Worm (Caenorhabditis elegans) whole organism, L1 larva: Measurements from ENCODE around the gene F49F1.12.
"Not testable (repeated sequence)": the region's sequence is repeated elsewhere in the genome, so short reads cannot be mapped to it uniquely, and the experiment has no call there.

ENCODE experiments used
- C16A3.4 ChIP-seq: fragments of 150-350 bp; optimal IDR thresholded peaks from 2 replicates; lab custom pipeline; 2014; ENCODE audit warnings: missing biosample characterization, missing genetic modification characterization
- F16B12.6 ChIP-seq: fragments of 150-350 bp; optimal IDR thresholded peaks from 2 replicates; lab custom pipeline; 2014; ENCODE audit warnings: missing biosample characterization, missing genetic modification characterization
- ama-1 ChIP-seq: fragments of 150-350 bp; optimal IDR thresholded peaks from 2 replicates; lab custom pipeline; 2014
- ceh-82 ChIP-seq, 3 experiments: fragments of 150-350 bp in 1 of 3; sonication (generic microtip) in 2 of 3; optimal IDR thresholded peaks; 2 replicates each; lab custom pipeline; 2014 to 2017; ENCODE audit warnings: missing biosample characterization in 3 of 3, missing genetic modification characterization in 3 of 3
- ceh-88 ChIP-seq: fragments of 200-800 bp; sonication (Bioruptor generic); IDR thresholded peaks from 2 replicates; pipeline ENCODE4 v1.3.6; 2022; ENCODE audit warnings: missing genetic modification characterization, missing compliant biosample characterization
- dpl-1 ChIP-seq, 3 experiments: fragments of 150-350 bp in 2 of 3; sonication (generic microtip) in 1 of 3; optimal IDR thresholded peaks; 2 replicates each; lab custom pipeline; 2014 to 2017; ENCODE audit warnings: missing biosample characterization in 3 of 3, missing genetic modification characterization in 3 of 3, missing genetic modification reagents in 3 of 3
- dsc-1 ChIP-seq: sonication (generic microtip); optimal IDR thresholded peaks from 2 replicates; lab custom pipeline; 2016; ENCODE audit warnings: mild to moderate bottlenecking, missing genetic modification characterization, missing compliant biosample characterization
- efl-1 ChIP-seq, 4 experiments: fragments of 150-350 bp; optimal IDR thresholded peaks in 3 of 4; peaks in 1 of 4; 1 replicate in 1 of 4; 2 replicates in 3 of 4; lab custom pipeline; 2014; ENCODE audit warnings: missing biosample characterization in 2 of 4, missing genetic modification characterization in 2 of 4, missing genetic modification reagents in 2 of 4
- egl-13 ChIP-seq: sonication (generic microtip); optimal IDR thresholded peaks from 2 replicates; lab custom pipeline; 2016; ENCODE audit warnings: missing genotype, missing genetic modification reagents, missing genetic modification characterization, missing compliant biosample characterization
- fkh-8 ChIP-seq: sonication (generic microtip); optimal IDR thresholded peaks from 2 replicates; lab custom pipeline; 2016; ENCODE audit warnings: mild to moderate bottlenecking, missing genetic modification characterization, missing compliant biosample characterization
- fos-1 ChIP-seq: fragments of 150-350 bp; optimal IDR thresholded peaks from 2 replicates; lab custom pipeline; 2014; ENCODE audit warnings: missing biosample characterization, missing genetic modification characterization
- grh-1 ChIP-seq: fragments of 200-800 bp; sonication (Bioruptor generic); IDR thresholded peaks from 2 replicates; pipeline ENCODE4 v1.3.6; 2022; ENCODE audit warnings: missing genetic modification reagents, missing genetic modification characterization, missing compliant biosample characterization
- isw-1 ChIP-seq: fragments of 200-800 bp; sonication (Bioruptor generic); IDR thresholded peaks from 2 replicates; pipeline ENCODE4 v1.3.6; 2022; ENCODE audit warnings: missing genetic modification characterization, missing compliant biosample characterization
- lin-14 ChIP-seq: fragments of 200-800 bp; sonication (Bioruptor generic); optimal IDR thresholded peaks from 2 replicates; lab custom pipeline; 2018; ENCODE audit warnings: mild to moderate bottlenecking, missing genetic modification characterization, moderate library complexity, missing compliant biosample characterization
- lin-15B ChIP-seq: fragments of 150-350 bp; sonication (generic microtip); optimal IDR thresholded peaks from 3 replicates; lab custom pipeline; 2014; ENCODE audit warnings: missing biosample characterization, missing genetic modification characterization
- lin-35 ChIP-seq, 2 experiments: fragments of 150-350 bp; optimal IDR thresholded peaks; 2 replicates each; lab custom pipeline; 2014; ENCODE audit warnings: missing biosample characterization in 2 of 2, missing genetic modification characterization in 2 of 2, missing genetic modification reagents in 2 of 2
- lsy-2 ChIP-seq, 2 experiments: fragments of 150-350 bp; optimal IDR thresholded peaks; 2 replicates each; lab custom pipeline; 2014; ENCODE audit warnings: missing biosample characterization in 2 of 2, missing genetic modification characterization in 2 of 2
- mab-9 ChIP-seq: fragments of 200-800 bp; sonication (Bioruptor generic); IDR thresholded peaks from 2 replicates; pipeline ENCODE4 v1.3.6; 2022; ENCODE audit warnings: missing genetic modification reagents, missing genetic modification characterization, missing compliant biosample characterization
- nhr-12 ChIP-seq: sonication (generic microtip); optimal IDR thresholded peaks from 2 replicates; lab custom pipeline; 2017; ENCODE audit warnings: missing biosample characterization, missing genetic modification characterization
- nhr-19 ChIP-seq: fragments of 200-800 bp; sonication (Bioruptor generic); conservative IDR thresholded peaks from 2 replicates; pipeline ENCODE4 v1.3.6; 2022; ENCODE audit warnings: missing genetic modification characterization, missing compliant biosample characterization
- nhr-20 ChIP-seq: sonication (generic microtip); optimal IDR thresholded peaks from 2 replicates; lab custom pipeline; 2016; ENCODE audit warnings: mild to moderate bottlenecking, missing genetic modification characterization, missing compliant biosample characterization
- nhr-47 ChIP-seq: sonication (generic microtip); optimal IDR thresholded peaks from 2 replicates; lab custom pipeline; 2016; ENCODE audit warnings: mild to moderate bottlenecking, missing genetic modification characterization, moderate library complexity, missing compliant biosample characterization
- nhr-71 ChIP-seq: sonication (generic microtip); optimal IDR thresholded peaks from 2 replicates; lab custom pipeline; 2016; ENCODE audit warnings: mild to moderate bottlenecking, missing genetic modification characterization, moderate library complexity, missing compliant biosample characterization
- nhr-76 ChIP-seq: sonication (generic microtip); optimal IDR thresholded peaks from 2 replicates; lab custom pipeline; 2017; ENCODE audit warnings: missing biosample characterization, missing genetic modification characterization
- nhr-85 ChIP-seq: sonication (generic microtip); peaks from one replicate; lab custom pipeline; 2016; ENCODE audit warnings: missing genetic modification characterization, inconsistent platforms, missing compliant biosample characterization
- nhr-90 ChIP-seq: sonication (generic microtip); optimal IDR thresholded peaks from 2 replicates; lab custom pipeline; 2016; ENCODE audit warnings: mild to moderate bottlenecking, missing genetic modification characterization, missing compliant biosample characterization; ENCODE audit not compliant: poor library complexity
- rnt-1 ChIP-seq: sonication (generic microtip); optimal IDR thresholded peaks from 2 replicates; lab custom pipeline; 2016; ENCODE audit warnings: mild to moderate bottlenecking, missing genetic modification characterization, moderate library complexity, missing compliant biosample characterization
- snpc-4 ChIP-seq: fragments of 150-350 bp; optimal IDR thresholded peaks from 2 replicates; lab custom pipeline; 2014; ENCODE audit warnings: missing biosample characterization, missing genetic modification characterization
- snu-23 ChIP-seq: sonication (generic microtip); optimal IDR thresholded peaks from 2 replicates; lab custom pipeline; 2016; ENCODE audit warnings: missing genetic modification characterization, missing compliant biosample characterization
- swsn-7 ChIP-seq: sonication (generic microtip); optimal IDR thresholded peaks from 2 replicates; lab custom pipeline; 2016; ENCODE audit warnings: missing genetic modification characterization, missing compliant biosample characterization
- tbx-2 ChIP-seq: sonication (generic microtip); optimal IDR thresholded peaks from 2 replicates; lab custom pipeline; 2016; ENCODE audit warnings: missing genetic modification characterization, missing compliant biosample characterization
- unc-130 ChIP-seq: fragments of 150-350 bp; optimal IDR thresholded peaks from 2 replicates; lab custom pipeline; 2017; ENCODE audit warnings: missing biosample characterization, missing genetic modification characterization, inconsistent platforms
- unc-86 ChIP-seq: sonication (generic microtip); optimal IDR thresholded peaks from 2 replicates; lab custom pipeline; 2016; ENCODE audit warnings: missing genetic modification characterization, missing compliant biosample characterization
- unc-98 ChIP-seq: fragments of 200-800 bp; sonication (Bioruptor generic); IDR thresholded peaks from 2 replicates; pipeline ENCODE4 v1.3.6; 2022; ENCODE audit warnings: missing genetic modification characterization, missing compliant biosample characterization
- vab-15 ChIP-seq: sonication (generic microtip); optimal IDR thresholded peaks from 2 replicates; lab custom pipeline; 2017; ENCODE audit warnings: missing genotype, mild to moderate bottlenecking, missing genetic modification characterization, missing compliant biosample characterization
- xbp-1 ChIP-seq: sonication (generic microtip); optimal IDR thresholded peaks from 2 replicates; lab custom pipeline; 2016; ENCODE audit warnings: missing genetic modification characterization, missing compliant biosample characterization

F49F1.12 gene

ce11 chrIV:4142986-4143385 lies at the start of gene F49F1.12:
TSS of gene F49F1.12 (minus strand) at chrIV:4143086.
- not testable (repeated sequence) for TF ChIP-seq fos-1 (tag; lab: Kevin White, UChicago); nhr-12 (tag; lab: Kevin White, UChicago); ceh-82 (tag; optimal IDR thresholded peaks at IDR 0.05; lab: Kevin White, UChicago)

- TF ChIP-seq unc-130 (tag; lab: Kevin White, UChicago); mab-9 (GFP tag; lab: Robert Waterston, UW); nhr-20 (tag; lab: Kevin White, UChicago): not testable (repeated sequence)
- TF ChIP-seq, all 84 proteins: peak for 0; not testable (repeated sequence) for 84
Observed at ce11 chrIV:4186099-4186498, 43.2 kb upstream of the F49F1.12 start, which contains the start of gene K08D10.11. TSS of gene K08D10.11 (minus strand) at chrIV:4186199.

ce11 chrIV:4184767-4185166 lies 41.9 kb upstream of the F49F1.12 start:
- TF ChIP-seq lin-35 (GFP tag; optimal IDR thresholded peaks at IDR 0.05; lab: Kevin White, UChicago) = peak; percentile 58 to 71
- peak; percentile 92 for TF ChIP-seq mab-9 (GFP tag; lab: Robert Waterston, UW)
- TF ChIP-seq egl-13 (tag; lab: Kevin White, UChicago) = peak; percentile 31
- TF ChIP-seq lin-15B (tag; lab: Kevin White, UChicago) = peak; percentile 27
- peak; percentile 22 for TF ChIP-seq unc-86
- peak; percentile 45 for TF ChIP-seq nhr-90 (tag; lab: Kevin White, UChicago)
- TF ChIP-seq lsy-2 (tag; optimal IDR thresholded peaks at IDR 0.05; lab: Kevin White, UChicago) = peak; percentile 64 to 76
- TF ChIP-seq grh-1 (GFP tag; lab: Robert Waterston, UW) = peak; percentile 99
- TF ChIP-seq swsn-7 (tag; lab: Kevin White, UChicago) = peak; percentile 40
- TF ChIP-seq isw-1 = peak; percentile 98
- peak; percentile 74 for TF ChIP-seq nhr-71 (tag; lab: Kevin White, UChicago)
- TF ChIP-seq xbp-1 (tag; lab: Kevin White, UChicago) = peak; percentile 42
- TF ChIP-seq nhr-85 = peak; percentile 66
- peak; percentile 87 for TF ChIP-seq unc-98
- peak; percentile 46 for TF ChIP-seq F16B12.6 (tag; lab: Kevin White, UChicago)
- peak; percentile 47 to 71 for TF ChIP-seq efl-1 (optimal IDR thresholded peaks at IDR 0.05; lab: Kevin White, UChicago)
- TF ChIP-seq efl-1 (GFP tag; optimal IDR thresholded peaks at IDR 0.05 in 1 of 2; lab: Kevin White, UChicago) = peak; percentile 74 to 97
- TF ChIP-seq dsc-1 (tag; lab: Kevin White, UChicago) = peak; percentile 22
- peak; percentile 16 for TF ChIP-seq fkh-8 (tag; lab: Kevin White, UChicago)
- peak; percentile 40 for TF ChIP-seq nhr-20 (tag; lab: Kevin White, UChicago)
- peak; percentile 62 for TF ChIP-seq rnt-1 (tag; lab: Kevin White, UChicago)
- peak; percentile 44 for TF ChIP-seq tbx-2 (tag; lab: Kevin White, UChicago)
- TF ChIP-seq dpl-1 (GFP tag; optimal IDR thresholded peaks at IDR 0.05; lab: Kevin White, UChicago) = peak; percentile 43 to 71 (median 64)
- TF ChIP-seq nhr-47 = peak; percentile 74
- TF ChIP-seq lin-14 (GFP tag; lab: Kevin White, UChicago) = peak; percentile 45
- TF ChIP-seq snu-23 (GFP tag; lab: Kevin White, UChicago) = peak; percentile 47
- TF ChIP-seq ceh-88 (GFP tag; lab: Robert Waterston, UW) = peak; percentile 97
- TF ChIP-seq nhr-19 (GFP tag; lab: Robert Waterston, UW) = peak; percentile 98

- TF ChIP-seq efl-1 (optimal IDR thresholded peaks at IDR 0.05; lab: Kevin White, UChicago) (peak in 1 of 2 experiments; percentile 15), efl-1 (GFP tag; optimal IDR thresholded peaks at IDR 0.05 in 1 of 2; lab: Kevin White, UChicago) (peak in 1 of 2 experiments; percentile 63), lsy-2 (tag; optimal IDR thresholded peaks at IDR 0.05; lab: Kevin White, UChicago) (peak in 1 of 2 experiments; percentile 36), vab-15 (peak; percentile 35)
Observed at ce11 chrIV:4180032-4180431, 37.1 kb upstream of the F49F1.12 start.

- TF ChIP-seq snpc-4 (tag; lab: Kevin White, UChicago) (no peak), ama-1 (no peak), nhr-85 (peak; percentile 76), efl-1 (optimal IDR thresholded peaks at IDR 0.05; lab: Kevin White, UChicago) (no peak), efl-1 (GFP tag; optimal IDR thresholded peaks at IDR 0.05 in 1 of 2; lab: Kevin White, UChicago) (peak in 1 of 2 experiments; percentile 91), nhr-76 (no peak), C16A3.4 (tag; lab: Kevin White, UChicago) (no peak)
Observed at ce11 chrIV:4178424-4178823, 35.5 kb upstream of the F49F1.12 start, which contains the start of gene tsen-34. TSS of gene tsen-34 (plus strand) at chrIV:4178457.
